Worm (Caenorhabditis elegans): ENCODE measurements around the gene C42C1.9.

Gene C42C1.9

DNA sequence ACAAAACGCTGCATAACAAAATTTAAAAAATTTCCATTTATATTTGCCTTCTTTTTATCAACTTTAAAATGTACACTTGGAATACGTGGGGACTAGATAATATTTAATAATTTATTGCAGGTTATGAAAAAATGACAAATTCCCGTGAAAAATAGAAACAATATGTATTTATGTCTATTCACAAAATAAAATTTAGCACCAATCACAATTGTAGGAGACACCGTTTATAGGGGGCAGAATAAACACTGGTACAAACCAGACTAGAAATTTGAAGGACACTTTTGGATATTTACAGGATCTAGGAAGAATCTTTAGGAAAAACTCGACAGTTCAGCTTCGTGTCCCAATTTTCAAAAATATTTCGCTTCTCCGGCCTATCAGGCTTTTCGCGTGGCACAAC is 18.9 kb upstream of the C42C1.9 start, which contains the start of gene C42C1.3:
C42C1.3 (minus strand) TSS at position 101 of the 400 bp plus-strand sequence.
- no peak for TF ChIP-seq ceh-36 (tag; optimal IDR thresholded peaks at IDR 0.05)
- no peak for TF ChIP-seq sea-1 (GFP tag; conservative IDR thresholded peaks at IDR 0.05)
- no peak for TF ChIP-seq hnd-1 (tag; optimal IDR thresholded peaks at IDR 0.05)
- TF ChIP-seq ama-1 (optimal IDR thresholded peaks at IDR 0.05): no peak
- no peak for TF ChIP-seq flt-1 (GFP tag; IDR thresholded peaks at IDR 0.05)
- TF ChIP-seq F13C5.2 (tag; optimal IDR thresholded peaks at IDR 0.05): no peak
- no peak for TF ChIP-seq tra-4 (tag; optimal IDR thresholded peaks at IDR 0.05)
- TF ChIP-seq B0310.2 (tag; optimal IDR thresholded peaks at IDR 0.05): no peak
- no peak for TF ChIP-seq tbx-37 (GFP tag; conservative IDR thresholded peaks at IDR 0.05)
- TF ChIP-seq ceh-13 (GFP tag; optimal IDR thresholded peaks at IDR 0.05): no peak

DNA sequence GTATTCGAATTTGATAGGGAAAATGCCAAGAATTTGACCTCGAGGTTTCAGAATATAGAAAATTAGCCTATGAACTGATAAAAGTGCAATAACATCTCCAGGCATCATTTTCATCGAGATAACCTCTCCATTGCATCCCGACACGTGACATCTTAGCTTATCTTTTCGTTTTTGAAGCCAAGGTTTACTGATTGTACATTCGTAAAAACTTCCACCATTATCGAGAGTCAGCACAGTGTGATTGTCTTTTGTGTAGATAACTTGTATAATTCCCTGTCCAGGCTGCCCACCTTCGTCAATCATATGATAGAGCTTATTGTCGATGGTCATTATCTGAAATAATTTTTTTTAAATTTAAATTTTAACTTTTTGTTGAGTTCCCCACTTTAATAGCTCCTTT is 14.9 kb upstream of the C42C1.9 start:
- no peak for TF ChIP-seq ets-7 (tag; optimal IDR thresholded peaks at IDR 0.05)
- no peak for TF ChIP-seq sea-1 (GFP tag; conservative IDR thresholded peaks at IDR 0.05)
- no peak for TF ChIP-seq ama-1 (optimal IDR thresholded peaks at IDR 0.05)
- no peak for TF ChIP-seq hnd-1 (tag; optimal IDR thresholded peaks at IDR 0.05)
- TF ChIP-seq aly-1 (tag; optimal IDR thresholded peaks at IDR 0.05): no peak
- no peak for TF ChIP-seq F13C5.2 (tag; optimal IDR thresholded peaks at IDR 0.05)
- no peak for TF ChIP-seq ceh-13 (GFP tag; optimal IDR thresholded peaks at IDR 0.05)
- TF ChIP-seq pes-1 (GFP tag; IDR thresholded peaks at IDR 0.05): no peak
- no peak for TF ChIP-seq tbx-11 (GFP tag; IDR thresholded peaks at IDR 0.05)
- TF ChIP-seq B0310.2 (tag; optimal IDR thresholded peaks at IDR 0.05): no peak
- no peak for TF ChIP-seq tbx-37 (GFP tag; conservative IDR thresholded peaks at IDR 0.05)
- TF ChIP-seq tra-4 (tag; optimal IDR thresholded peaks at IDR 0.05): no peak
- no peak for TF ChIP-seq scrt-1 (GFP tag; IDR thresholded peaks at IDR 0.05)
- no peak for TF ChIP-seq hmg-4 (GFP tag; optimal IDR thresholded peaks at IDR 0.05)
- no peak for TF ChIP-seq hmbx-1 (tag; optimal IDR thresholded peaks at IDR 0.05)
- no peak for TF ChIP-seq flt-1 (GFP tag; IDR thresholded peaks at IDR 0.05)
- TF ChIP-seq ceh-36 (tag; optimal IDR thresholded peaks at IDR 0.05): no peak

DNA sequence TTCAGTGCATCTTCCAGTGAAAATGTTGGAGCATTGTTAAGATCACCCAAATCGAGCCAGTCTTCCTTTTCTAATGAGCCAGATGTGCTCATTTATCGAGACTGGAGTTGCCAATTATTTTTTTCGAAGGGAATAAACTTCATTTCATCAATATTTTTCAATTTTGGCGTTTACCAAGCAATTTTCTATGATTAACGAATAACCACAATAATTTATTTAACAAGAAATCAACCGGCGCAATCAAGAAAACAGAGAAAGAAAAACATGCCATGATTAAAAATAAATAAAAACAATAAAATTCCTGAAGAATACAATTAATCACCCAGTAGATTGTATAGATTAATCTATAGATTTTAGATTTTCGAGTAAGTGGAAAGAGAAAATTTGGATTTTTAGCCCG is 13.4 kb upstream of the C42C1.9 start, which contains the start of gene vps-8:
vps-8 (minus strand) TSS at position 101 of the 400 bp plus-strand sequence.
- no peak for TF ChIP-seq hmg-4 (GFP tag; optimal IDR thresholded peaks at IDR 0.05)
- no peak for TF ChIP-seq F13C5.2 (tag; optimal IDR thresholded peaks at IDR 0.05)
- no peak for TF ChIP-seq scrt-1 (GFP tag; IDR thresholded peaks at IDR 0.05)
- TF ChIP-seq tra-4 (tag; optimal IDR thresholded peaks at IDR 0.05): no peak
- TF ChIP-seq aly-1 (tag; optimal IDR thresholded peaks at IDR 0.05): no peak
- no peak for TF ChIP-seq hmbx-1 (tag; optimal IDR thresholded peaks at IDR 0.05)
- no peak for TF ChIP-seq ets-7 (tag; optimal IDR thresholded peaks at IDR 0.05)
- no peak for TF ChIP-seq tbx-11 (GFP tag; IDR thresholded peaks at IDR 0.05)
- TF ChIP-seq ama-1 (optimal IDR thresholded peaks at IDR 0.05): no peak
- TF ChIP-seq pes-1 (GFP tag; IDR thresholded peaks at IDR 0.05): no peak
- TF ChIP-seq flt-1 (GFP tag; IDR thresholded peaks at IDR 0.05): no peak
- no peak for TF ChIP-seq sea-1 (GFP tag; conservative IDR thresholded peaks at IDR 0.05)
- no peak for TF ChIP-seq ceh-13 (GFP tag; optimal IDR thresholded peaks at IDR 0.05)
- no peak for TF ChIP-seq hnd-1 (tag; optimal IDR thresholded peaks at IDR 0.05)

DNA sequence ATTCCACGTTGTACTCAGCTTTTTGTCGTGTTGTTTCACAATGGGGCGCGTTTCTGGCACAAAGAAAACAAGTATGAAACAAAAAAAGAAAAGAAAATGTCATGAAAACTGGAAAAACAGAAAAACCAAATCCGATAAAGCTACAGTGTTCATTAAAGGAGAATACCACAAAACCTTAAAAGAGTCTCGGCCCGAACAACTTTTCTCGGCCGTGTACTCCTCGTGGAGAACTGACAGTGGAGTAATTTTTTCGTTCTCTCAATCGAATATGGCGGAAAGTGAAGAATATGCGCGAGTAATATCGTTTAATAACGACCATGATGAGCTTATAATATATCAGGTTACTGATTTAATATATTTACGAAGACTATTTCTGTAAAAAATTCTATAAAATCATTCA is 10.7 kb upstream of the C42C1.9 start, which contains the start of the genes tag-335 and vkmt-1:
tag-335 (minus strand) TSS at position 88 of the 400 bp plus-strand sequence.
vkmt-1 (plus strand) TSS at position 219 of the 400 bp plus-strand sequence.
- TF ChIP-seq pes-1 (GFP tag; IDR thresholded peaks at IDR 0.05) (no peak), hmbx-1 (tag; optimal IDR thresholded peaks at IDR 0.05) (no peak), ets-7 (tag; optimal IDR thresholded peaks at IDR 0.05) (no peak), tra-4 (tag; optimal IDR thresholded peaks at IDR 0.05) (no peak), hmg-4 (GFP tag; optimal IDR thresholded peaks at IDR 0.05) (no peak), sea-1 (GFP tag; conservative IDR thresholded peaks at IDR 0.05) (no peak), hnd-1 (tag; optimal IDR thresholded peaks at IDR 0.05) (no peak), F13C5.2 (tag; optimal IDR thresholded peaks at IDR 0.05) (no peak), flt-1 (GFP tag; IDR thresholded peaks at IDR 0.05) (no peak), tbx-11 (GFP tag; IDR thresholded peaks at IDR 0.05) (no peak), B0310.2 (tag; optimal IDR thresholded peaks at IDR 0.05) (no peak), aly-1 (tag; optimal IDR thresholded peaks at IDR 0.05) (no peak), ceh-13 (GFP tag; optimal IDR thresholded peaks at IDR 0.05) (no peak), tbx-37 (GFP tag; conservative IDR thresholded peaks at IDR 0.05) (no peak)

- TF ChIP-seq flt-1 (GFP tag; IDR thresholded peaks at IDR 0.05): no peak
- TF ChIP-seq B0310.2 (tag; optimal IDR thresholded peaks at IDR 0.05): no peak
- no peak for TF ChIP-seq ceh-13 (GFP tag; optimal IDR thresholded peaks at IDR 0.05)
- no peak for TF ChIP-seq aly-1 (tag; optimal IDR thresholded peaks at IDR 0.05)
- no peak for TF ChIP-seq pes-1 (GFP tag; IDR thresholded peaks at IDR 0.05)
Observed at ce11 chrIV:12279340-12279739, 9.9 kb upstream of the C42C1.9 start, which contains the start of gene ltah-1.1. Gene ltah-1.1, plus strand, starts transcription at chrIV:12279622.

ce11 chrIV:12282157-12282789 is 7.0 kb upstream of the C42C1.9 start, which contains the start of the genes C42C1.12 and C42C1.19:
Gene C42C1.12, minus strand, starts transcription at chrIV:12282207.
Gene C42C1.19, plus strand, starts transcription at chrIV:12282739.
- TF ChIP-seq sea-1 (GFP tag; conservative IDR thresholded peaks at IDR 0.05): no peak
- no peak for TF ChIP-seq aly-1 (tag; optimal IDR thresholded peaks at IDR 0.05)
- TF ChIP-seq ets-7 (tag; optimal IDR thresholded peaks at IDR 0.05): no peak
- TF ChIP-seq hnd-1 (tag; optimal IDR thresholded peaks at IDR 0.05): no peak
- TF ChIP-seq tbx-37 (GFP tag; conservative IDR thresholded peaks at IDR 0.05): no peak
- no peak for TF ChIP-seq tbx-11 (GFP tag; IDR thresholded peaks at IDR 0.05)
- no peak for TF ChIP-seq scrt-1 (GFP tag; IDR thresholded peaks at IDR 0.05)
- no peak for TF ChIP-seq ceh-13 (GFP tag; optimal IDR thresholded peaks at IDR 0.05)
- no peak for TF ChIP-seq hmg-4 (GFP tag; optimal IDR thresholded peaks at IDR 0.05)
- no peak for TF ChIP-seq tra-4 (tag; optimal IDR thresholded peaks at IDR 0.05)
- TF ChIP-seq ceh-36 (tag; optimal IDR thresholded peaks at IDR 0.05): no peak
- TF ChIP-seq B0310.2 (tag; optimal IDR thresholded peaks at IDR 0.05): no peak

DNA sequence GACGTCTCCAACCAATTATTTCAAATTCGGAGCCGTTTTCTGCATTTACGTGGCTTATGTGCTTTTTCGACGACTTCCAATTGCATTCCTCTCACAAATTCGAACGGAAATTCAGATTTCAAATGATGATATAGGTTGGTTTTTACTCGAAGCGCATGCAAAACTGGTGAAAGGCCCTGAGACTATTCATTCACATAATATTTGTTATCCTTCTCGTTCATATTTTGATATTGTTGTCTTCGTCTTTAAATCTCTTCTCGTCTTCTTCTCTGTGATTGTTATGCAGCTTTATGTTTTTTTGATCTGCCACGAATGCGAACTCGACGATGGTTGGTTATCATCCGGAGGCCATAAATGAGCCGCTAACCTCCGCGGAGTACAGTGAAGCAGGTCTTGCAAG is 6.4 kb upstream of the C42C1.9 start, which contains the start of gene hpo-12:
hpo-12 (plus strand) TSS at position 301 of the 400 bp plus-strand sequence.
- TF ChIP-seq ceh-13 (GFP tag; optimal IDR thresholded peaks at IDR 0.05) (no peak), hmg-4 (GFP tag; optimal IDR thresholded peaks at IDR 0.05) (no peak), pes-1 (GFP tag; IDR thresholded peaks at IDR 0.05) (no peak), ceh-36 (tag; optimal IDR thresholded peaks at IDR 0.05) (no peak), scrt-1 (GFP tag; IDR thresholded peaks at IDR 0.05) (no peak), aly-1 (tag; optimal IDR thresholded peaks at IDR 0.05) (no peak), hmbx-1 (tag; optimal IDR thresholded peaks at IDR 0.05) (no peak), hnd-1 (tag; optimal IDR thresholded peaks at IDR 0.05) (no peak), tbx-11 (GFP tag; IDR thresholded peaks at IDR 0.05) (no peak), tra-4 (tag; optimal IDR thresholded peaks at IDR 0.05) (no peak), flt-1 (GFP tag; IDR thresholded peaks at IDR 0.05) (no peak), ama-1 (optimal IDR thresholded peaks at IDR 0.05) (no peak), tbx-37 (GFP tag; conservative IDR thresholded peaks at IDR 0.05) (no peak), F13C5.2 (tag; optimal IDR thresholded peaks at IDR 0.05) (no peak), sea-1 (GFP tag; conservative IDR thresholded peaks at IDR 0.05) (no peak)
